Worm (Caenorhabditis elegans) whole organism, young adult: ENCODE measurements around the gene hst-2.

Source experiments
- B0019.2 ChIP-seq: fragments of 200-800 bp; sonication (Bioruptor generic); conservative IDR thresholded peaks from 2 replicates; pipeline ENCODE4 v1.3.6; 2022; ENCODE audit warnings: missing genetic modification reagents, missing genetic modification characterization, missing compliant biosample characterization
- B0035.1 ChIP-seq: sonication (generic microtip); optimal IDR thresholded peaks from 2 replicates; lab custom pipeline; 2016; ENCODE audit warnings: missing genetic modification characterization, mild to moderate bottlenecking, missing compliant biosample characterization, missing genotype, missing genetic modification reagents
- B0261.1 ChIP-seq: sonication (generic microtip); optimal IDR thresholded peaks from 2 replicates; lab custom pipeline; 2016; ENCODE audit warnings: mild to moderate bottlenecking, missing genetic modification characterization, moderate library complexity, missing compliant biosample characterization
- C06A6.2 ChIP-seq: fragments of 200-800 bp; sonication (Bioruptor generic); conservative IDR thresholded peaks from 2 replicates; pipeline ENCODE4 v1.3.6; 2022; ENCODE audit warnings: missing genetic modification characterization, missing compliant biosample characterization
- F10E7.11 ChIP-seq: sonication (generic microtip); optimal IDR thresholded peaks from 2 replicates; lab custom pipeline; 2017; ENCODE audit warnings: mild to moderate bottlenecking, missing genetic modification characterization, moderate library complexity, missing compliant biosample characterization
- F57A8.1 ChIP-seq: fragments of 200-800 bp; sonication (Bioruptor generic); optimal IDR thresholded peaks from 2 replicates; lab custom pipeline; 2018; ENCODE audit warnings: mild to moderate bottlenecking, missing genetic modification characterization, moderate library complexity, missing compliant biosample characterization
- K12H6.12 ChIP-seq: fragments of 200-800 bp; sonication (Bioruptor generic); optimal IDR thresholded peaks from 2 replicates; lab custom pipeline; 2018; ENCODE audit warnings: mild to moderate bottlenecking, missing genetic modification characterization, missing compliant biosample characterization
- T07F8.4 ChIP-seq: sonication (generic microtip); optimal IDR thresholded peaks from 2 replicates; lab custom pipeline; 2016; ENCODE audit warnings: mild to moderate bottlenecking, missing genetic modification characterization, moderate library complexity, missing compliant biosample characterization
- T26A5.8 ChIP-seq: sonication (generic microtip); optimal IDR thresholded peaks from 2 replicates; lab custom pipeline; 2016; ENCODE audit warnings: missing genetic modification characterization, missing compliant biosample characterization
- Y53F4B.3 ChIP-seq: fragments of 200-800 bp; sonication (Bioruptor generic); IDR thresholded peaks from 2 replicates; pipeline ENCODE4 v1.3.6; 2022; ENCODE audit warnings: missing genetic modification reagents, missing genetic modification characterization, missing compliant biosample characterization
- Y56A3A.18 ChIP-seq: fragments of 200-800 bp; sonication (Bioruptor generic); IDR thresholded peaks from 2 replicates; pipeline ENCODE4 v1.3.6; 2022; ENCODE audit warnings: missing genetic modification reagents, missing genetic modification characterization, missing compliant biosample characterization
- ZK185.1 ChIP-seq: sonication (generic microtip); optimal IDR thresholded peaks from 2 replicates; lab custom pipeline; 2016; ENCODE audit warnings: mild to moderate bottlenecking, missing genetic modification characterization, missing compliant biosample characterization; ENCODE audit not compliant: poor library complexity, severe bottlenecking
- akir-1 ChIP-seq: fragments of 200-800 bp; sonication (Bioruptor generic); optimal IDR thresholded peaks from 2 replicates; lab custom pipeline; 2018; ENCODE audit warnings: mild to moderate bottlenecking, missing genetic modification characterization, moderate library complexity, missing compliant biosample characterization
- ama-1 ChIP-seq, 3 experiments: fragments of 150-350 bp in 1 of 3; sonication (generic microtip) in 2 of 3; optimal IDR thresholded peaks; 2 replicates each; lab custom pipeline; 2014 to 2018; ENCODE audit warnings: missing biosample characterization in 2 of 3, missing genetic modification characterization in 2 of 3, missing genetic modification reagents in 2 of 3
- attf-5 ChIP-seq: fragments of 200-800 bp; sonication (Bioruptor generic); optimal IDR thresholded peaks from 2 replicates; lab custom pipeline; 2018; ENCODE audit warnings: mild to moderate bottlenecking, missing genetic modification characterization, missing compliant biosample characterization
- attf-6 ChIP-seq: fragments of 200-800 bp; sonication (Bioruptor generic); IDR thresholded peaks from 2 replicates; pipeline ENCODE4 v1.3.6; 2022; ENCODE audit warnings: missing genetic modification reagents, missing genetic modification characterization, missing compliant biosample characterization
- bed-1 ChIP-seq: fragments of 200-800 bp; sonication (Bioruptor generic); IDR thresholded peaks from 2 replicates; pipeline ENCODE4 v1.3.6; 2022; ENCODE audit warnings: missing genetic modification reagents, missing genetic modification characterization, missing compliant biosample characterization
- cebp-2 ChIP-seq: fragments of 200-800 bp; sonication (Bioruptor generic); IDR thresholded peaks from 2 replicates; pipeline ENCODE4 v1.3.6; 2022; ENCODE audit warnings: missing genetic modification characterization, missing compliant biosample characterization
- ceh-100 ChIP-seq: fragments of 200-800 bp; sonication (Bioruptor generic); IDR thresholded peaks from 2 replicates; pipeline ENCODE4 v1.3.6; 2022; ENCODE audit warnings: missing genetic modification reagents, missing genetic modification characterization, missing compliant biosample characterization
- ceh-40 ChIP-seq: fragments of 200-800 bp; sonication (Bioruptor generic); IDR thresholded peaks from 2 replicates; pipeline ENCODE4 v1.3.6; 2022; ENCODE audit warnings: missing genetic modification characterization, missing compliant biosample characterization
- ceh-79 ChIP-seq: sonication (generic microtip); optimal IDR thresholded peaks from 2 replicates; lab custom pipeline; 2017; ENCODE audit warnings: mild to moderate bottlenecking, missing genetic modification characterization, missing compliant biosample characterization
- ceh-91 ChIP-seq: fragments of 200-800 bp; sonication (Bioruptor generic); IDR thresholded peaks from 2 replicates; pipeline ENCODE4 v1.3.6; 2022; ENCODE audit warnings: missing genetic modification reagents, missing genetic modification characterization, missing compliant biosample characterization
- dox-1 ChIP-seq: fragments of 200-800 bp; sonication (Bioruptor generic); IDR thresholded peaks from 2 replicates; pipeline ENCODE4 v1.3.6; 2022; ENCODE audit warnings: missing genetic modification reagents, missing genetic modification characterization, missing compliant biosample characterization
- dpff-1 ChIP-seq: sonication (generic microtip); optimal IDR thresholded peaks from 2 replicates; lab custom pipeline; 2017; ENCODE audit warnings: mild to moderate bottlenecking, missing genetic modification characterization, missing compliant biosample characterization
- efl-1 ChIP-seq: fragments of 150-350 bp; optimal IDR thresholded peaks from 2 replicates; lab custom pipeline; 2014; ENCODE audit warnings: missing biosample characterization, missing genetic modification reagents, missing genetic modification characterization
- egl-44 ChIP-seq: fragments of 200-800 bp; sonication (Bioruptor generic); IDR thresholded peaks from 2 replicates; pipeline ENCODE4 v1.3.6; 2022; ENCODE audit warnings: missing genetic modification reagents, missing genetic modification characterization, missing compliant biosample characterization
- ets-4 ChIP-seq: fragments of 200-800 bp; sonication (Bioruptor generic); optimal IDR thresholded peaks from 2 replicates; lab custom pipeline; 2018; ENCODE audit warnings: mild to moderate bottlenecking, missing genetic modification characterization, missing compliant biosample characterization
- fkh-3 ChIP-seq: sonication (generic microtip); optimal IDR thresholded peaks from 2 replicates; lab custom pipeline; 2016; ENCODE audit warnings: mild to moderate bottlenecking, missing genetic modification characterization, missing compliant biosample characterization
- him-1 ChIP-seq: sonication (generic microtip); optimal IDR thresholded peaks from 2 replicates; lab custom pipeline; 2016; ENCODE audit warnings: missing genotype, missing genetic modification reagents, missing genetic modification characterization, missing compliant biosample characterization
- hlh-26 ChIP-seq: fragments of 200-800 bp; sonication (Bioruptor generic); conservative IDR thresholded peaks from 2 replicates; pipeline ENCODE4 v1.3.6; 2022; ENCODE audit warnings: missing genetic modification reagents, missing genetic modification characterization, missing compliant biosample characterization
- hmg-20 ChIP-seq: fragments of 200-800 bp; sonication (Bioruptor generic); IDR thresholded peaks from 2 replicates; pipeline ENCODE4 v1.3.6; 2022; ENCODE audit warnings: missing genetic modification reagents, missing genetic modification characterization, missing compliant biosample characterization
- hrde-1 ChIP-seq: sonication (generic microtip); optimal IDR thresholded peaks from 2 replicates; lab custom pipeline; 2016; ENCODE audit warnings: missing genetic modification characterization, mild to moderate bottlenecking, missing compliant biosample characterization, moderate library complexity, missing genotype, missing genetic modification reagents, borderline replicate concordance
- hsf-1 ChIP-seq: fragments of 200-800 bp; sonication (Bioruptor generic); IDR thresholded peaks from 2 replicates; pipeline ENCODE4 v1.3.6; 2022; ENCODE audit warnings: missing genetic modification reagents, missing genetic modification characterization, missing compliant biosample characterization
- let-607 ChIP-seq, 2 experiments: fragments of 200-800 bp in 1 of 2; sonication (Bioruptor generic) in 1 of 2; sonication (generic microtip) in 1 of 2; optimal IDR thresholded peaks; 2 replicates each; lab custom pipeline; 2016 to 2018; ENCODE audit warnings: mild to moderate bottlenecking in 2 of 2, missing compliant biosample characterization in 2 of 2, missing genetic modification characterization in 2 of 2, moderate library complexity in 2 of 2, missing genotype in 1 of 2
- lin-35 ChIP-seq, 3 experiments: fragments of 150-350 bp in 2 of 3; sonication (generic microtip) in 1 of 3; optimal IDR thresholded peaks; 2 replicates each; lab custom pipeline; 2014 to 2018; ENCODE audit warnings: missing biosample characterization in 3 of 3, missing genetic modification characterization in 3 of 3, missing genetic modification reagents in 3 of 3
- lin-40 ChIP-seq: sonication (generic microtip); optimal IDR thresholded peaks from 2 replicates; lab custom pipeline; 2016; ENCODE audit warnings: missing genetic modification characterization, mild to moderate bottlenecking, missing compliant biosample characterization, missing genotype, missing genetic modification reagents
- lir-1 ChIP-seq: fragments of 200-800 bp; sonication (Bioruptor generic); conservative IDR thresholded peaks from 2 replicates; pipeline ENCODE4 v1.3.6; 2022; ENCODE audit warnings: missing genetic modification reagents, missing genetic modification characterization, missing compliant biosample characterization
- lsl-1 ChIP-seq: fragments of 200-800 bp; sonication (Bioruptor generic); optimal IDR thresholded peaks from 2 replicates; lab custom pipeline; 2018; ENCODE audit warnings: mild to moderate bottlenecking, missing genetic modification characterization, moderate library complexity, missing compliant biosample characterization
- lsy-27 ChIP-seq: sonication (generic microtip); optimal IDR thresholded peaks from 2 replicates; lab custom pipeline; 2017; ENCODE audit warnings: missing genetic modification characterization, mild to moderate bottlenecking, missing compliant biosample characterization, antibody characterized with exemption, missing genotype, borderline replicate concordance; ENCODE audit not compliant: insufficient read depth
- madf-8 ChIP-seq: fragments of 200-800 bp; sonication (Bioruptor generic); conservative IDR thresholded peaks from 2 replicates; pipeline ENCODE4 v1.3.6; 2022; ENCODE audit warnings: missing genetic modification reagents, missing genetic modification characterization, missing compliant biosample characterization
- nhr-80 ChIP-seq: sonication (generic microtip); optimal IDR thresholded peaks from 2 replicates; lab custom pipeline; 2016; ENCODE audit warnings: missing genetic modification characterization, missing compliant biosample characterization
- nhr-90 ChIP-seq: sonication (generic microtip); optimal IDR thresholded peaks from 2 replicates; lab custom pipeline; 2016; ENCODE audit warnings: missing genotype, mild to moderate bottlenecking, missing genetic modification characterization, missing compliant biosample characterization
- sea-2 ChIP-seq: fragments of 200-800 bp; sonication (Bioruptor generic); IDR thresholded peaks from 2 replicates; pipeline ENCODE4 v1.3.6; 2022; ENCODE audit warnings: missing genetic modification characterization, missing compliant biosample characterization
- snpc-1.1 ChIP-seq: sonication (generic microtip); optimal IDR thresholded peaks from 2 replicates; lab custom pipeline; 2017; ENCODE audit warnings: missing genetic modification characterization, mild to moderate bottlenecking, missing compliant biosample characterization, antibody characterized with exemption, moderate library complexity, missing genotype, missing genetic modification reagents; ENCODE audit not compliant: insufficient read depth
- somi-1 ChIP-seq: fragments of 200-800 bp; sonication (Bioruptor generic); optimal IDR thresholded peaks from 2 replicates; lab custom pipeline; 2018; ENCODE audit warnings: mild to moderate bottlenecking, missing genetic modification characterization, missing compliant biosample characterization
- ztf-18 ChIP-seq: sonication (generic microtip); optimal IDR thresholded peaks from 2 replicates; lab custom pipeline; 2016; ENCODE audit warnings: missing genotype, mild to moderate bottlenecking, missing genetic modification characterization, missing compliant biosample characterization
- ztf-22 ChIP-seq: fragments of 200-800 bp; sonication (Bioruptor generic); optimal IDR thresholded peaks from 2 replicates; lab custom pipeline; 2018; ENCODE audit warnings: mild to moderate bottlenecking, missing genetic modification characterization, moderate library complexity, missing compliant biosample characterization
- ztf-25 ChIP-seq: fragments of 200-800 bp; sonication (Bioruptor generic); IDR thresholded peaks from 2 replicates; pipeline ENCODE4 v1.3.6; 2022; ENCODE audit warnings: missing genetic modification reagents, missing genetic modification characterization, missing compliant biosample characterization

Gene hst-2

ce11 chrX:11206953-11207352 lies at the start of gene hst-2:
hst-2 (minus strand) TSS chrX:11207155.
- TF ChIP-seq somi-1 (GFP tag; lab: Kevin White, UChicago): peak; percentile 4
- no peak for TF ChIP-seq ceh-79 (tag; lab: Kevin White, UChicago)
- peak; percentile 70 for TF ChIP-seq dox-1
- TF ChIP-seq ceh-91 (GFP tag; lab: Robert Waterston, UW): no peak
- TF ChIP-seq F57A8.1 (GFP tag; lab: Kevin White, UChicago): no peak
- no peak for TF ChIP-seq efl-1 (GFP tag; lab: Kevin White, UChicago)
- no peak for TF ChIP-seq madf-8
- TF ChIP-seq lir-1 (GFP tag; lab: Robert Waterston, UW): 0 out of 2 replicates have a peak, but pooled peaks have one; percentile 44
- TF ChIP-seq ceh-100 (GFP tag; lab: Robert Waterston, UW): no peak
- no peak for TF ChIP-seq hmg-20 (GFP tag; lab: Robert Waterston, UW)
- no peak for TF ChIP-seq egl-44 (GFP tag; lab: Robert Waterston, UW)
- no peak for TF ChIP-seq snpc-1.1 (tag; lab: Kevin White, UChicago)
- TF ChIP-seq lin-35 (GFP tag; optimal IDR thresholded peaks at IDR 0.05; lab: Kevin White, UChicago): peak in 1 of 3 experiments; percentile 68
- peak; percentile 82 for TF ChIP-seq Y56A3A.18 (GFP tag; lab: Robert Waterston, UW)
- TF ChIP-seq K12H6.12 (tag; lab: Kevin White, UChicago): peak; percentile 42
- no peak for TF ChIP-seq nhr-90 (tag; lab: Kevin White, UChicago)
- no peak for TF ChIP-seq T07F8.4 (tag; lab: Kevin White, UChicago)
- peak; percentile 72 for TF ChIP-seq C06A6.2 (GFP tag; lab: Robert Waterston, UW)
- no peak for TF ChIP-seq sea-2 (GFP tag; lab: Robert Waterston, UW)
- no peak for TF ChIP-seq hrde-1 (tag; lab: Kevin White, UChicago)
- peak; percentile 93 for TF ChIP-seq lin-40 (tag; lab: Kevin White, UChicago)
- TF ChIP-seq ztf-22: no peak
- peak; percentile 41 for TF ChIP-seq attf-5 (GFP tag; lab: Kevin White, UChicago)
- no peak for TF ChIP-seq ets-4
- no peak for TF ChIP-seq akir-1 (GFP tag; lab: Kevin White, UChicago)
- no peak for TF ChIP-seq cebp-2 (GFP tag; lab: Robert Waterston, UW)
- TF ChIP-seq attf-6: no peak
- TF ChIP-seq him-1 (tag; lab: Kevin White, UChicago): no peak
- TF ChIP-seq nhr-80 (tag; lab: Kevin White, UChicago): peak; percentile 62
- peak; percentile 95 for TF ChIP-seq ztf-18 (tag; lab: Kevin White, UChicago)
- no peak for TF ChIP-seq ama-1 (optimal IDR thresholded peaks at IDR 0.05; lab: Kevin White, UChicago)
- TF ChIP-seq ama-1 (GFP tag; optimal IDR thresholded peaks at IDR 0.05; lab: Kevin White, UChicago): no peak
- no peak for TF ChIP-seq T26A5.8
- TF ChIP-seq fkh-3 (tag; lab: Kevin White, UChicago): no peak
- TF ChIP-seq ceh-40: no peak
- TF ChIP-seq lsy-27 (tag; lab: Kevin White, UChicago): no peak
- no peak for TF ChIP-seq B0261.1 (tag; lab: Kevin White, UChicago)
- TF ChIP-seq F10E7.11 (tag; lab: Kevin White, UChicago): no peak
- TF ChIP-seq Y53F4B.3: no peak
- TF ChIP-seq ZK185.1 (tag; lab: Kevin White, UChicago): peak; percentile 91
- no peak for TF ChIP-seq hlh-26 (GFP tag; lab: Robert Waterston, UW)
- no peak for TF ChIP-seq bed-1 (GFP tag; lab: Robert Waterston, UW)
- peak in 1 of 2 experiments; percentile 75 for TF ChIP-seq let-607 (tag; optimal IDR thresholded peaks at IDR 0.05; lab: Kevin White, UChicago)
- TF ChIP-seq ztf-25: no peak
- TF ChIP-seq hsf-1 (GFP tag; lab: Robert Waterston, UW): no peak
- no peak for TF ChIP-seq lsl-1 (GFP tag; lab: Kevin White, UChicago)
- TF ChIP-seq dpff-1 (tag; lab: Kevin White, UChicago): no peak
- peak; percentile 32 for TF ChIP-seq B0035.1 (tag; lab: Kevin White, UChicago)
- no peak for TF ChIP-seq B0019.2 (GFP tag; lab: Robert Waterston, UW)
